Fruit fly (Drosophila melanogaster): Measurements from ENCODE around the gene ppk31.

The ppk31 gene

DNA sequence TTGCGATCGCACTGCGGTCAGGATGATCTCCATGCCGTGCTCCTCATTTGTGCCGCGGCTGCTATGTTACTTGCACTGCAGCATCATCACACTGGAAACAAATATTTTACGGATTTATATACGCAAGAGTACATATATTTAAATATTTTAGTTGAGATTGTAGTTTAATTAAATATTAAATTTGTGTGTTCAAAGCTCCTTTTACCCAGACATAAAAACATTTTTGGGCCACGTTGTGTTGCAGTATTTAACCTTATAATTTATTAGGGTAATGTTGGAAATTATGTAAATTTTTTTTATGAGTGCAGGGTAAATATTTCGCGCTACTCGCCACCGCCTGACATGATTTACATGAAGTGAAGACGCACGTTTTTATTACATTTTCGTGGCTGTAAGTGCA lies 34.7 kb downstream of the ppk31 start:
- TF ChIP-seq cic (GFP tag; optimal IDR thresholded peaks at IDR 0.05) (no peak), kay (GFP tag; ENCODE audit: borderline replicate concordance) (no peak), Mnt (GFP tag; optimal IDR thresholded peaks at IDR 0.05) (no peak), Clk (GFP tag; optimal IDR thresholded peaks at IDR 0.05) (no peak), pad (GFP tag; optimal IDR thresholded peaks at IDR 0.05) (no peak), bab1 (GFP tag; optimal IDR thresholded peaks at IDR 0.05) (no peak), Hr96 (GFP tag; optimal IDR thresholded peaks at IDR 0.05) (no peak), CG11617 (GFP tag; optimal IDR thresholded peaks at IDR 0.05) (no peak), cnc (optimal IDR thresholded peaks at IDR 0.05) (no peak), CG12768 (GFP tag; optimal IDR thresholded peaks at IDR 0.05) (no peak), CG7045 (GFP tag; optimal IDR thresholded peaks at IDR 0.05) (no peak), tj (GFP tag; optimal IDR thresholded peaks at IDR 0.05) (no peak), CG33017 (tag; optimal IDR thresholded peaks at IDR 0.05) (no peak), Crg-1 (GFP tag; optimal IDR thresholded peaks at IDR 0.05) (no peak), CG5204 (GFP tag; optimal IDR thresholded peaks at IDR 0.05) (no peak), CG14711 (tag; optimal IDR thresholded peaks at IDR 0.05) (no peak), CG1620 (GFP tag; optimal IDR thresholded peaks at IDR 0.05) (no peak)

- no peak for TF ChIP-seq Crg-1 (GFP tag; optimal IDR thresholded peaks at IDR 0.05)
- no peak for TF ChIP-seq Hr96 (GFP tag; optimal IDR thresholded peaks at IDR 0.05)
- no peak for TF ChIP-seq CG1620 (GFP tag; optimal IDR thresholded peaks at IDR 0.05)
- TF ChIP-seq bab1 (GFP tag; optimal IDR thresholded peaks at IDR 0.05) = no peak
- no peak for TF ChIP-seq CG12768 (GFP tag; optimal IDR thresholded peaks at IDR 0.05)
- no peak for TF ChIP-seq CG5204 (GFP tag; optimal IDR thresholded peaks at IDR 0.05)
- no peak for TF ChIP-seq CG14711 (tag; optimal IDR thresholded peaks at IDR 0.05)
- TF ChIP-seq Mnt (GFP tag; optimal IDR thresholded peaks at IDR 0.05) = no peak
- no peak for TF ChIP-seq Clk (GFP tag; optimal IDR thresholded peaks at IDR 0.05)
Measured at dm6 chr3R:27198883-27199780, 36.2 kb downstream of the ppk31 start.

dm6 chr3R:27201538-27202281 lies 38.8 kb downstream of the ppk31 start:
- TF ChIP-seq pad (GFP tag; optimal IDR thresholded peaks at IDR 0.05) = no peak
- no peak for TF ChIP-seq CG33017 (tag; optimal IDR thresholded peaks at IDR 0.05)
- TF ChIP-seq CG11617 (GFP tag; optimal IDR thresholded peaks at IDR 0.05) = no peak
- no peak for TF ChIP-seq toe (GFP tag; optimal IDR thresholded peaks at IDR 0.05)
- TF ChIP-seq CG12768 (GFP tag; optimal IDR thresholded peaks at IDR 0.05) = no peak
- TF ChIP-seq ovo (GFP tag; optimal IDR thresholded peaks at IDR 0.05) = no peak
- TF ChIP-seq cnc (optimal IDR thresholded peaks at IDR 0.05) = no peak
- TF ChIP-seq tj (GFP tag; optimal IDR thresholded peaks at IDR 0.05) = no peak
- TF ChIP-seq CG7101 (tag; optimal IDR thresholded peaks at IDR 0.05) = no peak
- TF ChIP-seq CG7045 (GFP tag; optimal IDR thresholded peaks at IDR 0.05) = no peak
- no peak for TF ChIP-seq kay (GFP tag; ENCODE audit: borderline replicate concordance)
- no peak for TF ChIP-seq Clk (GFP tag; optimal IDR thresholded peaks at IDR 0.05)
- no peak for TF ChIP-seq Crg-1 (GFP tag; optimal IDR thresholded peaks at IDR 0.05)
- no peak for TF ChIP-seq CG5204 (GFP tag; optimal IDR thresholded peaks at IDR 0.05)
- no peak for TF ChIP-seq bab1 (GFP tag; optimal IDR thresholded peaks at IDR 0.05)
- no peak for TF ChIP-seq CG1620 (GFP tag; optimal IDR thresholded peaks at IDR 0.05)
- no peak for TF ChIP-seq CG14711 (tag; optimal IDR thresholded peaks at IDR 0.05)
- TF ChIP-seq cic (GFP tag; optimal IDR thresholded peaks at IDR 0.05) = no peak

DNA sequence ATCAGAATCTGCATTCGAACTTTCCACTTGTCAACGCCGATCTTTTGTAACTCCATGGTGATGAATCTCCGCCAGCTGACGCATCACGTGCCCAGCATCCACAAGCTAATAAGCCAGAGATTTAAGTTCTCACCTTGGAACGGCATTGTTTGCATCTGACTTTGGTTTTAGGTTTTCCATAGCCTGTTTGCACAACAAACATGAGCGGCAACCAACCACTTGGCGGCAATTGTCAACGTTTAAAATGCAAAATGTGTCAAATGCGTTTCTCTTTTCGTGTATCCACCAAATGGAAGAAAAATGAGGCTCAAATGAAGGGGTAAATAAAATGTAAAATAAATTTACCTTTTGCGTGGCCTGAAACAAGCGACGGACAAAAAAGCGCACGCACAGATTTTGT lies 39.4 kb downstream of the ppk31 start:
- TF ChIP-seq tj (GFP tag; optimal IDR thresholded peaks at IDR 0.05) (no peak), CG14711 (tag; optimal IDR thresholded peaks at IDR 0.05) (no peak), ovo (GFP tag; optimal IDR thresholded peaks at IDR 0.05) (no peak), kay (GFP tag; ENCODE audit: borderline replicate concordance) (no peak), pad (GFP tag; optimal IDR thresholded peaks at IDR 0.05) (no peak), CG11617 (GFP tag; optimal IDR thresholded peaks at IDR 0.05) (no peak), CG7045 (GFP tag; optimal IDR thresholded peaks at IDR 0.05) (no peak), CG7101 (tag; optimal IDR thresholded peaks at IDR 0.05) (no peak), CG1620 (GFP tag; optimal IDR thresholded peaks at IDR 0.05) (no peak), bab1 (GFP tag; optimal IDR thresholded peaks at IDR 0.05) (no peak), cic (GFP tag; optimal IDR thresholded peaks at IDR 0.05) (no peak), Crg-1 (GFP tag; optimal IDR thresholded peaks at IDR 0.05) (no peak), cnc (optimal IDR thresholded peaks at IDR 0.05) (no peak), Hr96 (GFP tag; optimal IDR thresholded peaks at IDR 0.05) (no peak), CG33017 (tag; optimal IDR thresholded peaks at IDR 0.05) (no peak), CG5204 (GFP tag; optimal IDR thresholded peaks at IDR 0.05) (no peak), toe (GFP tag; optimal IDR thresholded peaks at IDR 0.05) (no peak), Clk (GFP tag; optimal IDR thresholded peaks at IDR 0.05) (no peak)

DNA sequence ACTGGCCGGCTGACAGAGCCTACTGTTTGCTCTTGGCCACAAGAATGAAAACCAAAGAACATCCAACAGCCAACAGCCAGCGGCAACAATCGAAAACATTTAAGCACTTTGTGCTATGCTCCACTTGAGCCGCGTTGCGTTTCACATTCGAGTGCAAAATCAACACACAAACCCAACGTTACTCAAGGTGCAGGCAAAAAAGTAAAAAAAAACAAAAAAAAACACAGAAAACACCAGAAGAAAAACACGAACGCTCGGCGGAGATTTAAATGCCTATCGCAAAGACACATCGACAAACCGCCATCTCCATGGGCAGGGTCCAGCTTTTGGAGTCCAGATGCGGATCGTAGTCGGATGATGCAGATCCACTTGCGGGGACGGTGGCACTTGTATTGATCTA lies 40.9 kb downstream of the ppk31 start:
- TF ChIP-seq CG14711 (tag; optimal IDR thresholded peaks at IDR 0.05) = no peak
- TF ChIP-seq Clk (GFP tag; optimal IDR thresholded peaks at IDR 0.05) = no peak
